Fruit fly (Drosophila melanogaster): ENCODE data around the gene TfIIFalpha.

TfIIFalpha gene

DNA sequence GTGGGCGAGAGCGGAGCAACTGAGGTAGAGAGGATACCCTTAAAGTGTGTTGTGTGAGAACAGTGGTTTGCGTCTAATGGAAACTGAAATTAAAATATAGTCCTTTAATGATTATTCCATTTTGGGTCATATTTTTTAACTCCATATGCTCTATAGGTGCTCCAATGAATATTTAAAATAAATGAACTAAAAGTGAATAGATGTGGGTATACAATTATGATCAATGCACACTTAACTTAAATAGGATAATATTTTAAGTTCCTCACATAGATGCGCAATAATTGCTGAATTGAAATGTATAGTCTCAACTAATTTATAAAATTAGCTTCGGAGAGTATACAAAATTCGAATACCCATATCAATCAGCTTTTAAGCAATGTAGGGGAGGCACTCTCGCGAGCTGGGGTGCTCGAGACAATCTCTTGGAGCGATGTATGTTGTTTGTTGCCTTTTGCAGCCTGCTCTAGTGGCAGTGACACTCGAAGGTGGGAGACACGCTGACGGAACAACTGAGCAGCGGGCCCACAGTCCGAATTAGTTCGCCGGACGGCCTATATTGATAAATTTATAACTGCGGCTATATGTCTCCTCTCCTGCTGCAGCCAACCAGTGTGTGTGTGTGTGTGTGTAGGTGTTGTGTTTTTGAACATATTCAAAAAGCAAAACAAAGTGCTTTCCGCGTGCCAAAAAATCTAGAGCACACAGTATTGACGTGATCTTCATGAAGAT is 26.5 kb upstream of the TfIIFalpha start (continued):
- TF ChIP-seq lilli (GFP tag; optimal IDR thresholded peaks at IDR 0.05) (peak; percentile 75), rib (GFP tag; IDR thresholded peaks at IDR 0.05) (no peak), kah (GFP tag; optimal IDR thresholded peaks at IDR 0.05) (peak; percentile 52), CG15073 (GFP tag; optimal IDR thresholded peaks at IDR 0.05) (peak; percentile 14), bowl (GFP tag; IDR thresholded peaks at IDR 0.05) (no peak), Meics (GFP tag; optimal IDR thresholded peaks at IDR 0.05) (peak; percentile 80), Elba2 (GFP tag; optimal IDR thresholded peaks at IDR 0.05) (no peak), hbn (GFP tag; IDR thresholded peaks at IDR 0.05; ENCODE audit: partially characterized antibody) (no peak), vnd (GFP tag; IDR thresholded peaks at IDR 0.05; ENCODE audit: partially characterized antibody) (no peak), Chrac-16 (GFP tag; optimal IDR thresholded peaks at IDR 0.05) (peak; percentile 69), HLH54F (GFP tag; optimal IDR thresholded peaks at IDR 0.05) (peak; percentile 45), tup (GFP tag; optimal IDR thresholded peaks at IDR 0.05) (peak; percentile 16), Ets97D (GFP tag; optimal IDR thresholded peaks at IDR 0.05) (peak; percentile 24), CG1792 (GFP tag; optimal IDR thresholded peaks at IDR 0.05) (peak; percentile 60), cg (GFP tag; optimal IDR thresholded peaks at IDR 0.05) (peak; percentile 29), sc (optimal IDR thresholded peaks at IDR 0.05) (no peak), sc (GFP tag; optimal IDR thresholded peaks at IDR 0.05) (peak; percentile 82), CG10654 (GFP tag; optimal IDR thresholded peaks at IDR 0.05) (peak; percentile 58), pum (GFP tag; optimal IDR thresholded peaks at IDR 0.05) (peak; percentile 35), Awh (GFP tag; IDR thresholded peaks at IDR 0.05) (0 out of 2 replicates have a peak, but pooled peaks have one; percentile 47), CG10959 (GFP tag; IDR thresholded peaks at IDR 0.05) (no peak), hth (optimal IDR thresholded peaks at IDR 0.05) (no peak), E2f1 (GFP tag; IDR thresholded peaks at IDR 0.05) (peak; percentile 58), CG12942 (GFP tag; optimal IDR thresholded peaks at IDR 0.05) (peak; percentile 63), kay (GFP tag; optimal IDR thresholded peaks at IDR 0.05) (peak; percentile 57), grau (tag; optimal IDR thresholded peaks at IDR 0.05) (peak; percentile 85), CG9437 (GFP tag; optimal IDR thresholded peaks at IDR 0.05) (peak; percentile 82), CG9727 (GFP tag; optimal IDR thresholded peaks at IDR 0.05) (peak; percentile 86), CG2120 (GFP tag; optimal IDR thresholded peaks at IDR 0.05) (peak; percentile 81), CG12769 (tag; optimal IDR thresholded peaks at IDR 0.05) (peak; percentile 83), CG4617 (GFP tag; optimal IDR thresholded peaks at IDR 0.05; ENCODE audit: borderline replicate concordance) (peak; percentile 49), pita (GFP tag; optimal IDR thresholded peaks at IDR 0.05) (no peak), Mad (GFP tag; optimal IDR thresholded peaks at IDR 0.05) (peak; percentile 67), Usf (GFP tag; optimal IDR thresholded peaks at IDR 0.05) (peak; percentile 16), CG1602 (GFP tag; optimal IDR thresholded peaks at IDR 0.05) (peak; percentile 72), ro (GFP tag; IDR thresholded peaks at IDR 0.05) (peak; percentile 25; the same call in 1 of the 2 replicates), CG12236 (GFP tag; optimal IDR thresholded peaks at IDR 0.05) (peak; percentile 65), zf30C (GFP tag; optimal IDR thresholded peaks at IDR 0.05) (no peak), CG6854 (GFP tag; optimal IDR thresholded peaks at IDR 0.05) (peak; percentile 80), Blimp-1 (GFP tag; optimal IDR thresholded peaks at IDR 0.05) (no peak), Sox102F (GFP tag; optimal IDR thresholded peaks at IDR 0.05) (peak; percentile 92), nau (GFP tag; optimal IDR thresholded peaks at IDR 0.05) (no peak), slbo (GFP tag; IDR thresholded peaks at IDR 0.05) (no peak), CG15011 (GFP tag; optimal IDR thresholded peaks at IDR 0.05) (peak; percentile 77), CG34224 (GFP tag; IDR thresholded peaks at IDR 0.05; ENCODE audit: partially characterized antibody) (no peak), nerfin-2 (GFP tag; IDR thresholded peaks at IDR 0.05; ENCODE audit: partially characterized antibody) (0 out of 2 replicates have a peak, but pooled peaks have one; percentile 34), CG4282 (GFP tag; optimal IDR thresholded peaks at IDR 0.05) (peak; percentile 75), CG12299 (tag; optimal IDR thresholded peaks at IDR 0.05) (peak; percentile 52), zfh1 (GFP tag; IDR thresholded peaks at IDR 0.05) (peak; percentile 52; the same call in 2 of the 3 replicates), CG8281 (tag; optimal IDR thresholded peaks at IDR 0.05) (no peak)

All from whole organism, embryonic.